Fruit fly (Drosophila melanogaster) whole organism, embryonic: ENCODE measurements around the gene Pp2A-29B.

Experiments
- Asciz ChIP-seq: fragments of 200-800 bp; sonication (Bioruptor generic); optimal IDR thresholded peaks from 2 replicates; lab custom pipeline; 2017; ENCODE audit warnings: missing biosample characterization, mild to moderate bottlenecking, missing genetic modification characterization, missing genetic modification reagents
- CG11695 ChIP-seq: fragments of 200-800 bp; sonication (Bioruptor generic); IDR thresholded peaks from 3 replicates; pipeline ENCODE4 v1.3.6; 2022; ENCODE audit warnings: missing biosample characterization, missing genetic modification characterization
- CG13123 ChIP-seq: fragments of 200-800 bp; sonication (Bioruptor generic); optimal IDR thresholded peaks from 2 replicates; lab custom pipeline; 2016; ENCODE audit warnings: missing biosample characterization, missing genetic modification characterization
- CG13624 ChIP-seq: fragments of 200-800 bp; sonication (Bioruptor generic); optimal IDR thresholded peaks from 2 replicates; lab custom pipeline; 2016; ENCODE audit warnings: missing biosample characterization, missing genetic modification characterization
- CG14014 ChIP-seq: fragments of 200-800 bp; sonication (Bioruptor generic); IDR thresholded peaks from 2 replicates; pipeline ENCODE4 v1.3.6; 2022; ENCODE audit warnings: missing biosample characterization, missing genetic modification characterization
- CG16863 ChIP-seq: fragments of 200-800 bp; sonication (Bioruptor generic); optimal IDR thresholded peaks from 3 replicates; lab custom pipeline; 2016; ENCODE audit warnings: missing biosample characterization, missing genetic modification characterization
- CG17328 ChIP-seq: fragments of 200-800 bp; sonication (Bioruptor generic); IDR thresholded peaks from 2 replicates; pipeline ENCODE4 v1.3.6; 2022; ENCODE audit warnings: missing biosample characterization, missing genetic modification characterization
- CG18764 ChIP-seq: fragments of 200-800 bp; sonication (Bioruptor generic); optimal IDR thresholded peaks from 3 replicates; lab custom pipeline; 2016; ENCODE audit warnings: missing biosample characterization, missing genetic modification characterization
- CG2202 ChIP-seq: fragments of 200-800 bp; sonication (Bioruptor generic); optimal IDR thresholded peaks from 2 replicates; lab custom pipeline; 2018; ENCODE audit warnings: missing biosample characterization, mild to moderate bottlenecking, missing genetic modification characterization
- CG2889 ChIP-seq: fragments of 200-800 bp; sonication (Bioruptor generic); IDR thresholded peaks from 3 replicates; pipeline ENCODE4 v1.3.6; 2022; ENCODE audit warnings: missing biosample characterization, missing genetic modification characterization
- CG5245 ChIP-seq: fragments of 200-800 bp; sonication (Bioruptor generic); optimal IDR thresholded peaks from 3 replicates; lab custom pipeline; 2016; ENCODE audit warnings: missing biosample characterization, missing genetic modification characterization
- CG6254 ChIP-seq: fragments of 200-800 bp; sonication (Bioruptor generic); optimal IDR thresholded peaks from 3 replicates; lab custom pipeline; 2017; ENCODE audit warnings: mild to moderate bottlenecking, missing biosample characterization, missing genetic modification reagents, missing genetic modification characterization
- CG7928 ChIP-seq: fragments of 200-800 bp; sonication (Bioruptor generic); optimal IDR thresholded peaks from 2 replicates; lab custom pipeline; 2017; ENCODE audit warnings: missing biosample characterization, mild to moderate bottlenecking, missing genetic modification characterization
- CG8765 ChIP-seq: fragments of 200-800 bp; sonication (Bioruptor generic); IDR thresholded peaks from 2 replicates; pipeline ENCODE4 v1.3.6; 2022; ENCODE audit warnings: missing biosample characterization, missing genetic modification characterization
- CkIIα-i1 ChIP-seq: fragments of 200-800 bp; sonication (Bioruptor generic); IDR thresholded peaks from 2 replicates; pipeline ENCODE4 v1.3.6; 2022; ENCODE audit warnings: missing biosample characterization, missing genetic modification characterization
- Doc3 ChIP-seq: fragments of 200-800 bp; sonication (Bioruptor generic); IDR thresholded peaks from 3 replicates; pipeline ENCODE4 v1.3.6; 2022; ENCODE audit warnings: missing biosample characterization, missing genetic modification characterization; ENCODE audit not compliant: partially characterized antibody
- Dref ChIP-seq: fragments of 200-800 bp; sonication (Bioruptor generic); IDR thresholded peaks from 2 replicates; pipeline ENCODE4 v1.3.6; 2022; ENCODE audit warnings: missing biosample characterization, missing genetic modification characterization
- E2f1 ChIP-seq: fragments of 200-800 bp; sonication (Bioruptor generic); IDR thresholded peaks from 2 replicates; pipeline ENCODE4 v1.3.6; 2022; ENCODE audit warnings: missing biosample characterization, missing genetic modification characterization
- E2f2 ChIP-seq: fragments of 200-800 bp; sonication (Bioruptor generic); IDR thresholded peaks from 2 replicates; pipeline ENCODE4 v1.3.6; 2022; ENCODE audit warnings: missing biosample characterization, missing genetic modification characterization
- ERR ChIP-seq: fragments of 200-800 bp; sonication (Bioruptor generic); optimal IDR thresholded peaks from 2 replicates; lab custom pipeline; 2016; ENCODE audit warnings: missing biosample characterization, missing genetic modification characterization
- Elba2 ChIP-seq: fragments of 200-800 bp; sonication (Bioruptor generic); optimal IDR thresholded peaks from 3 replicates; lab custom pipeline; 2016; ENCODE audit warnings: missing biosample characterization, missing genetic modification characterization
- HLH4C ChIP-seq: fragments of 200-800 bp; sonication (Bioruptor generic); IDR thresholded peaks from 3 replicates; pipeline ENCODE4 v1.3.6; 2022; ENCODE audit warnings: missing biosample characterization, missing genetic modification characterization; ENCODE audit not compliant: partially characterized antibody
- HLH54F ChIP-seq: fragments of 200-800 bp; sonication (Bioruptor generic); optimal IDR thresholded peaks from 3 replicates; lab custom pipeline; 2016; ENCODE audit warnings: missing biosample characterization, missing genetic modification characterization
- Med ChIP-seq: fragments of 200-800 bp; sonication (Bioruptor generic); peaks from one replicate; lab custom pipeline; 2016; ENCODE audit warnings: missing biosample characterization, missing genetic modification characterization, mild to moderate bottlenecking, inconsistent platforms, moderate library complexity
- Oli ChIP-seq: fragments of 200-800 bp; sonication (Bioruptor generic); optimal IDR thresholded peaks from 2 replicates; lab custom pipeline; 2018; ENCODE audit warnings: missing biosample characterization, mild to moderate bottlenecking, missing genetic modification characterization, moderate library complexity
- Opbp ChIP-seq: fragments of 200-800 bp; sonication (Bioruptor generic); IDR thresholded peaks from 3 replicates; pipeline ENCODE4 v1.3.6; 2022; ENCODE audit warnings: missing biosample characterization, missing genetic modification characterization; ENCODE audit not compliant: partially characterized antibody
- Trl ChIP-seq, 3 experiments: fragments of >200 bp in 2 of 3; fragments of 200-800 bp in 1 of 3; sonication (Bioruptor generic) in 1 of 3; optimal IDR thresholded peaks; 2 replicates in 1 of 3; 3 replicates in 2 of 3; lab custom pipeline; 2016 to 2017; ENCODE audit warnings: missing biosample characterization in 1 of 3, missing genetic modification characterization in 1 of 3
- cas ChIP-seq: fragments of 200-800 bp; sonication (Bioruptor generic); IDR thresholded peaks from 2 replicates; pipeline ENCODE4 v1.3.6; 2022; ENCODE audit warnings: missing biosample characterization, missing genetic modification characterization
- en ChIP-seq: fragments of 200-800 bp; sonication (Bioruptor generic); optimal IDR thresholded peaks from 2 replicates; lab custom pipeline; 2016; ENCODE audit warnings: missing biosample characterization, missing genetic modification characterization
- esg ChIP-seq: fragments of 200-800 bp; sonication (Bioruptor generic); conservative IDR thresholded peaks from 2 replicates; pipeline ENCODE4 v1.3.6; 2022; ENCODE audit warnings: missing biosample characterization, missing genetic modification characterization
- eve ChIP-seq, 2 experiments: fragments of >200 bp; optimal IDR thresholded peaks; 2 replicates each; lab custom pipeline; 2017; ENCODE audit warnings: missing biosample characterization in 2 of 2, missing genetic modification characterization in 2 of 2
- exex ChIP-seq: fragments of 200-800 bp; sonication (Bioruptor generic); optimal IDR thresholded peaks from 4 replicates; lab custom pipeline; 2018; ENCODE audit warnings: missing biosample characterization, mild to moderate bottlenecking, missing genetic modification characterization, moderate library complexity
- gsb ChIP-seq: fragments of 200-800 bp; sonication (Bioruptor generic); IDR thresholded peaks from 2 replicates; pipeline ENCODE4 v1.3.6; 2022; ENCODE audit warnings: missing biosample characterization, missing genetic modification characterization
- hkb ChIP-seq, 2 experiments: fragments of 200-800 bp in 1 of 2; fragments of >200 bp in 1 of 2; sonication (Bioruptor generic) in 1 of 2; IDR thresholded peaks in 1 of 2; optimal IDR thresholded peaks in 1 of 2; 2 replicates each; pipeline versions ENCODE4 v1.3.6 to Lab custom; 2017 to 2022; ENCODE audit warnings: missing biosample characterization in 1 of 2, missing genetic modification characterization in 1 of 2
- insv ChIP-seq, 2 experiments: fragments of 200-800 bp; sonication (Bioruptor generic); optimal IDR thresholded peaks; 3 replicates each; lab custom pipeline; 2016 to 2018; ENCODE audit warnings: missing biosample characterization in 2 of 2, missing genetic modification characterization in 2 of 2
- jing ChIP-seq: fragments of 200-800 bp; sonication (Bioruptor generic); optimal IDR thresholded peaks from 2 replicates; lab custom pipeline; 2018; ENCODE audit warnings: missing biosample characterization, mild to moderate bottlenecking, missing genetic modification characterization
- nmo ChIP-seq: fragments of 200-800 bp; sonication (Bioruptor generic); optimal IDR thresholded peaks from 2 replicates; lab custom pipeline; 2018; ENCODE audit warnings: missing biosample characterization, mild to moderate bottlenecking, missing genetic modification characterization, moderate library complexity
- oc ChIP-seq: fragments of 200-800 bp; sonication (Bioruptor generic); optimal IDR thresholded peaks from 2 replicates; lab custom pipeline; 2018; ENCODE audit warnings: missing biosample characterization, mild to moderate bottlenecking, missing genetic modification characterization, moderate library complexity
- pfk ChIP-seq: fragments of 200-800 bp; sonication (Bioruptor generic); optimal IDR thresholded peaks from 2 replicates; lab custom pipeline; 2018; ENCODE audit warnings: missing biosample characterization, mild to moderate bottlenecking, missing genetic modification characterization, moderate library complexity
- row ChIP-seq: fragments of 200-800 bp; sonication (Bioruptor generic); IDR thresholded peaks from 3 replicates; pipeline ENCODE4 v1.3.6; 2022; ENCODE audit warnings: missing biosample characterization, missing genetic modification characterization
- sens-2 ChIP-seq: fragments of 200-800 bp; sonication (Bioruptor generic); IDR thresholded peaks from 2 replicates; pipeline ENCODE4 v1.3.6; 2022; ENCODE audit warnings: missing biosample characterization, missing genetic modification characterization
- slou ChIP-seq: fragments of 200-800 bp; sonication (Bioruptor generic); optimal IDR thresholded peaks from 3 replicates; lab custom pipeline; 2016; ENCODE audit warnings: missing biosample characterization, missing genetic modification characterization
- sug ChIP-seq: fragments of 200-800 bp; optimal IDR thresholded peaks from 2 replicates; lab custom pipeline; 2019; ENCODE audit warnings: missing biosample characterization, mild to moderate bottlenecking, missing genetic modification characterization, moderate library complexity
- unc-4 ChIP-seq: fragments of 200-800 bp; sonication (Bioruptor generic); IDR thresholded peaks from 2 replicates; pipeline ENCODE4 v1.3.6; 2022; ENCODE audit warnings: missing biosample characterization, missing genetic modification characterization; ENCODE audit not compliant: partially characterized antibody
- wek ChIP-seq: fragments of 200-800 bp; sonication (Bioruptor generic); optimal IDR thresholded peaks from 3 replicates; lab custom pipeline; 2018; ENCODE audit warnings: missing biosample characterization, mild to moderate bottlenecking, missing genetic modification characterization, moderate library complexity

Pp2A-29B gene

DNA sequence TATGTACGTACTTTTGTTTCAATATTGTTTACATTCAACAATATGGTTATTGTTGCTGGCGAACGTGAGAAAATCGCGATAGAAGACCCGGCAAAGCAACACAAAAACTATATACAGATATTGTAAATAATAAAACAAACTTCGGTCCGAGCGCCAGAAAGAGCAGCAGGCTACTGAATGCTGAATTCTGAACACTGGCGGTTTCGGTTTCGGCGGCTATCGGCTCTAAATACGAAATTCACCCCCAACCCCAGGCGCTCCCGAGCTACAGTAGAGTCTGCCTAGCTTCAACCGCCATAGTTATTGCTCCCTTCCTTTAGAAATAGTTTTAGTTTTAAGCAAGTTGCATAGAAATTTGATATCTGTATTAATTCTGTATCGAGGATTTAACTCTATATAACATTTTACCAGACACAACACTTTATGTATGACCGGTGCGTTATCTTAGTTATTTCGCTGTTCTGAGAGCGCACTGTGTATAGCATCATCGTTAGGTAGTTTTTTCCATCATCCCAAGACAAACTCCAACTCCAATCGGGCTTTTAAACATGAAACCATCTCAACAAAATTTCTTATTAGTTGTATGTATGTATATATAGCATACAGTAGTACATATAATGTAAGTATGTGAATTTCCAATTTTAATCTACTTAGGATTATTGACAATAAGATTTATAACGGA, 3.4 kb upstream of the Pp2A-29B start, which contains the start of gene CG7627 (continued):
- TF ChIP-seq ERR (GFP tag; lab: Kevin White, UChicago) = peak; percentile 63
- TF ChIP-seq wek (GFP tag; lab: Kevin White, UChicago) = peak; percentile 30
- no peak for TF ChIP-seq E2f2 (GFP tag; lab: Robert Waterston, UW)
- TF ChIP-seq CG2202 (tag; lab: Kevin White, UChicago) = no peak
- TF ChIP-seq Asciz (GFP tag; lab: Kevin White, UChicago) = peak; percentile 66
- peak; percentile 71 for TF ChIP-seq CG14014
- TF ChIP-seq row (GFP tag; lab: Robert Waterston, UW) = peak; percentile 94
- TF ChIP-seq E2f1 (GFP tag; lab: Robert Waterston, UW) = peak; percentile 63
- TF ChIP-seq en (GFP tag; lab: Kevin White, UChicago) = no peak

DNA sequence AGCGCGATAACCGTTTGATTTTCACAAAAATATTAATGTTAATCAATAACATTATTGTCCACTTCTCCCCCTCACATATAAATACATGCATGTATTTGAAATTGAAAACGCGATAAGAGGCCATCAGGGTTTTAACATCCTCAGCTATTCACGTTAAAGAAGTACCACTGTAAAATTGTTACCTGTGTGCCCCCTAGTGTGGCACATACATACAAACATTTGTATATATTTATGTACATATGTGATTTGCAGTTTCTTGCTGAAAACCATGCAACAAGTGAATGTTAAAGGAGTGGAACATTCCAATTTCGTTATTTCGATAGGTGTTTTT, 2.9 kb upstream of the Pp2A-29B start:
- TF ChIP-seq gsb (no peak), CG2889 (GFP tag; lab: Robert Waterston, UW) (no peak), Oli (tag; lab: Kevin White, UChicago) (no peak), exex (tag; lab: Kevin White, UChicago) (peak; percentile 5), CG6254 (GFP tag; lab: Kevin White, UChicago) (no peak), cas (GFP tag; lab: Robert Waterston, UW) (no peak), Med (GFP tag; lab: Kevin White, UChicago) (peak; percentile 37), CG18764 (GFP tag; lab: Kevin White, UChicago) (no peak), sens-2 (GFP tag; lab: Robert Waterston, UW) (no peak), jing (GFP tag; lab: Kevin White, UChicago) (no peak), insv (GFP tag; optimal IDR thresholded peaks at IDR 0.05; lab: Kevin White, UChicago) (peak in 1 of 2 experiments; percentile 67), slou (GFP tag; lab: Kevin White, UChicago) (no peak), sug (tag; lab: Kevin White, UChicago) (peak; percentile 77), nmo (no peak), oc (tag; lab: Kevin White, UChicago) (no peak), CG8765 (0 out of 2 replicates have a peak, but pooled peaks have one; percentile 9), Elba2 (GFP tag; lab: Kevin White, UChicago) (peak; percentile 63), en (GFP tag; lab: Kevin White, UChicago) (no peak), esg (GFP tag; lab: Robert Waterston, UW) (no peak), hkb (optimal IDR thresholded peaks at IDR 0.05; lab: Kevin White, UChicago) (no peak), hkb (GFP tag; IDR thresholded peaks at IDR 0.05; lab: Robert Waterston, UW) (no peak)

DNA sequence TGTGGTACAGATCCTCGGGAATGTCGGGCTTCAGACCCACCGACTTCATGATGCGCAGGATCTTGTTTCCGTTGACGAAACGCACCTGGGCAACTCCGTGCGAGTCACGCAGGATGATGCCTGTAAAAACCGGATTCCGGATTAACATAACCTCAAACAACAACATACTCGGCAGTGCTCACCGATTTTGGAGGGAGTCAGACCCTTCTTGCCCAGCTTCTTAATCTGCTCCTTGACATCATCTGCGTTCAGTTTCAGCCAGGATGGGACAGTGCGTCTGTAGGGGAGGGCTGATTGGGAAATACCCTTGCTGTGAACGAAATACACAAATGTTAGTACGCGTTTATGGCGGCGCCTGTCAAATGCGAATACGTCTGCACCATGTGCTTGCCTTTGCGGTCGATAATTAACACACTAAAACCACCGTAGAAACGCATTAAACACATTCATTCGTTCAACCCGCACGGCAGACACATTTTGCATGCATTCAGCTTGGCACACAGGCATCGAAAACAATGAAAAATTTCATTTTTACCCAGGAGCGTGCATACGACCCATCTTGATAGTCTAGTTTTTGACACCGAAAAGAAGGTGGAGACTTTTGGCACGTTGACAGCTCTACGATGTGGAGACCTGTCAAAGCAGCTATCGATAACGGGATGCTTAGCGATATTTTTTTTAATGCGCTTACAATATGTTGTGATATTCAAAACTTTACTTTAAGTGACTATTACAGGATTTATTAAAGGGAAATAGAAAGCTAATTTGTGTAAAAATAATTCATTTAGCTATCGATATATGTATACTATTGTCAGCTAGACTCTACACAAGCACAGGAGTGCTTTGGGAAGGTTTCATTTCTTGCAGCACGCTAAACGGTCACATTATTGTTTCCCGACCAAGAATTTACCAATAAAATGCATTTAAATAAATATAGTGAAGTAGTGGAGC, 1.6 kb upstream of the Pp2A-29B start, which contains the start of the genes RpS13 and CSN8:
Gene RpS13 (minus strand): TSS at position 657 of the 951 bp plus-strand sequence.
Gene CSN8 (plus strand): TSS at position 850 of the 951 bp plus-strand sequence.
- TF ChIP-seq Trl (optimal IDR thresholded peaks at IDR 0.05; lab: Kevin White, UChicago) (no peak), Trl (GFP tag; optimal IDR thresholded peaks at IDR 0.05; lab: Kevin White, UChicago) (no peak), Opbp (GFP tag; lab: Robert Waterston, UW) (peak; percentile 87), HLH54F (GFP tag; lab: Kevin White, UChicago) (no peak), Dref (peak; percentile 75), Doc3 (GFP tag; lab: Robert Waterston, UW) (peak; percentile 93), CG17328 (GFP tag; lab: Robert Waterston, UW) (no peak), eve (GFP tag; optimal IDR thresholded peaks at IDR 0.05; lab: Kevin White, UChicago) (peak in 1 of 2 experiments; percentile 69), CkIIα-i1 (GFP tag; lab: Robert Waterston, UW) (no peak), pfk (GFP tag; lab: Kevin White, UChicago) (no peak), CG16863 (GFP tag; lab: Kevin White, UChicago) (no peak), unc-4 (GFP tag; lab: Robert Waterston, UW) (peak; percentile 95), CG13123 (GFP tag; lab: Kevin White, UChicago) (no peak), CG11695 (GFP tag; lab: Robert Waterston, UW) (no peak), CG5245 (no peak), HLH4C (GFP tag; lab: Robert Waterston, UW) (peak; percentile 92), CG7928 (GFP tag; lab: Kevin White, UChicago) (no peak), CG13624 (GFP tag; lab: Kevin White, UChicago) (no peak)
